Fruit fly (Drosophila melanogaster) Kc167 (cell line): ENCODE results near the gene CG15643.

Source experiments
- Myc ChIP-seq: fragments of >200 bp; optimal IDR thresholded peaks from 2 replicates; lab custom pipeline; 2017; ENCODE audit warnings: missing external identifiers
- Sin3A ChIP-seq: fragments of >200 bp; optimal IDR thresholded peaks from 2 replicates; lab custom pipeline; 2018; ENCODE audit warnings: missing external identifiers
- h ChIP-seq: fragments of >200 bp; optimal IDR thresholded peaks from 3 replicates; lab custom pipeline; 2018; ENCODE audit warnings: missing external identifiers
- insv ChIP-seq: fragments of >200 bp; optimal IDR thresholded peaks from 3 replicates; lab custom pipeline; 2018; ENCODE audit warnings: missing external identifiers
- ttk ChIP-seq: sonication (Bioruptor generic); optimal IDR thresholded peaks from 2 replicates; lab custom pipeline; 2017; ENCODE audit warnings: missing external identifiers

DNA sequence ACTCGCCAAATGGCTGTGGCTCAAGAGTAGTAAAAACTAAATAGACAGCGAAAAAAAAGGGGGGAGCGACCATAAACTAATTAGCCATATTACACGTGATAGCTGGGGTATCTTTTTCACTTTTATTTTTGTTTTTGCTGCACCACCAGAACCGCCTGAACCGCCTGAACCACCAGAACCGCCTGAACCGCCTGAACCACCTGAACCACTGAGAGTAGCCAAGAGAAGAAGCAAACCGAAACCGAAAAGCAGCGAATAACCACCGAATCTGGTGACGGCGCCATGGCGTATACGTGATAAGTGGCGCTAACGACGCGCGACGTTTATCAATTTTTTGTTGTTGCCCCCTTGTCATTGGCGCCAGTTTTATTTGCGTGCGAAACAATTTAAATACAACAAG is 44.6 kb upstream of the CG15643 start:
- TF ChIP-seq h, result no peak
- TF ChIP-seq Myc (lab: Kevin White, UChicago), result no peak
- no peak for TF ChIP-seq Sin3A
- no peak for TF ChIP-seq insv
- no peak for TF ChIP-seq ttk (lab: Kevin White, UChicago)
